Fruit fly (Drosophila melanogaster) whole organism, adult: Measurements from ENCODE around the gene CG42541.
"Not testable (repeated sequence)": the region's sequence is repeated elsewhere in the genome, so short reads cannot be mapped to it uniquely, and the experiment has no call there.

ENCODE experiments used
- CG11617 ChIP-seq: fragments of 200-800 bp; sonication (Bioruptor generic); optimal IDR thresholded peaks from 2 replicates; lab custom pipeline; 2017; ENCODE audit warnings: mild to moderate bottlenecking, missing biosample characterization, missing genetic modification reagents, missing genetic modification characterization
- CG12768 ChIP-seq: fragments of 200-800 bp; sonication (Bioruptor generic); optimal IDR thresholded peaks from 2 replicates; lab custom pipeline; 2017; ENCODE audit warnings: missing biosample characterization, missing genetic modification characterization, mild to moderate bottlenecking, moderate library complexity, missing genetic modification reagents
- CG14711 ChIP-seq: fragments of 200-800 bp; sonication (Bioruptor generic); optimal IDR thresholded peaks from 2 replicates; lab custom pipeline; 2018; ENCODE audit warnings: missing biosample characterization, mild to moderate bottlenecking, missing genetic modification characterization, moderate library complexity
- CG1620 ChIP-seq: fragments of 200-800 bp; sonication (Bioruptor generic); optimal IDR thresholded peaks from 2 replicates; lab custom pipeline; 2016; ENCODE audit warnings: missing biosample characterization, missing genetic modification characterization
- CG33017 ChIP-seq: fragments of 200-800 bp; sonication (Bioruptor generic); optimal IDR thresholded peaks from 2 replicates; lab custom pipeline; 2018; ENCODE audit warnings: missing biosample characterization, mild to moderate bottlenecking, missing genetic modification characterization, moderate library complexity
- CG5204 ChIP-seq: fragments of 200-800 bp; sonication (Bioruptor generic); optimal IDR thresholded peaks from 2 replicates; lab custom pipeline; 2016; ENCODE audit warnings: missing biosample characterization, missing genetic modification characterization
- CG7045 ChIP-seq: fragments of 200-800 bp; sonication (Bioruptor generic); optimal IDR thresholded peaks from 2 replicates; lab custom pipeline; 2017; ENCODE audit warnings: missing biosample characterization, mild to moderate bottlenecking, missing genetic modification characterization
- CG7101 ChIP-seq: fragments of 200-800 bp; sonication (Bioruptor generic); optimal IDR thresholded peaks from 2 replicates; lab custom pipeline; 2018; ENCODE audit warnings: missing biosample characterization, mild to moderate bottlenecking, missing genetic modification characterization, moderate library complexity
- Clk ChIP-seq: fragments of 200-800 bp; sonication (Bioruptor generic); optimal IDR thresholded peaks from 2 replicates; lab custom pipeline; 2017; ENCODE audit warnings: missing biosample characterization, missing genetic modification characterization
- Crg-1 ChIP-seq: fragments of 200-800 bp; sonication (Bioruptor generic); optimal IDR thresholded peaks from 2 replicates; lab custom pipeline; 2016; ENCODE audit warnings: missing biosample characterization, missing genetic modification characterization
- Hr96 ChIP-seq: fragments of 200-800 bp; sonication (Bioruptor generic); optimal IDR thresholded peaks from 2 replicates; lab custom pipeline; 2016; ENCODE audit warnings: missing biosample characterization, missing genetic modification characterization
- Mnt ChIP-seq: fragments of 200-800 bp; sonication (Bioruptor generic); optimal IDR thresholded peaks from 2 replicates; lab custom pipeline; 2016; ENCODE audit warnings: missing biosample characterization, mild to moderate bottlenecking, missing genetic modification characterization
- bab1 ChIP-seq: fragments of 200-800 bp; sonication (Bioruptor generic); optimal IDR thresholded peaks from 3 replicates; lab custom pipeline; 2019; ENCODE audit warnings: missing biosample characterization, mild to moderate bottlenecking, missing genetic modification characterization, moderate library complexity
- cic ChIP-seq: fragments of 200-800 bp; sonication (Bioruptor generic); optimal IDR thresholded peaks from 2 replicates; lab custom pipeline; 2017; ENCODE audit warnings: missing biosample characterization, mild to moderate bottlenecking, missing genetic modification characterization, moderate library complexity
- cnc ChIP-seq, 2 experiments: fragments of >200 bp; optimal IDR thresholded peaks; 2 replicates each; lab custom pipeline; 2017
- kay ChIP-seq: fragments of 200-800 bp; sonication (Bioruptor generic); peaks from one replicate; lab custom pipeline; 2016; ENCODE audit warnings: missing biosample characterization, missing genetic modification characterization, borderline replicate concordance
- ovo ChIP-seq: fragments of 200-800 bp; sonication (Bioruptor generic); optimal IDR thresholded peaks from 2 replicates; lab custom pipeline; 2016; ENCODE audit warnings: missing biosample characterization, missing genetic modification characterization
- pad ChIP-seq: fragments of 200-800 bp; sonication (Bioruptor generic); optimal IDR thresholded peaks from 3 replicates; lab custom pipeline; 2017; ENCODE audit warnings: missing biosample characterization, missing genetic modification characterization, mild to moderate bottlenecking, moderate library complexity, missing genetic modification reagents
- tj ChIP-seq: fragments of 200-800 bp; sonication (Bioruptor generic); optimal IDR thresholded peaks from 3 replicates; lab custom pipeline; 2017; ENCODE audit warnings: missing biosample characterization, mild to moderate bottlenecking, missing genetic modification characterization, moderate library complexity
- toe ChIP-seq: fragments of 200-800 bp; sonication (Bioruptor generic); optimal IDR thresholded peaks from 2 replicates; lab custom pipeline; 2016; ENCODE audit warnings: missing biosample characterization, missing genetic modification characterization

CG42541 gene

dm6 chrX:3948889-3949288, 18.5 kb upstream of the CG42541 start, which contains the start of gene Vap33:
TSS of gene Vap33 (plus strand) at chrX:3948975.
- TF ChIP-seq CG14711 (tag; lab: Kevin White, UChicago) (no peak), Crg-1 (GFP tag; lab: Kevin White, UChicago) (no peak), CG7045 (GFP tag; lab: Kevin White, UChicago) (no peak), ovo (no peak), CG11617 (GFP tag; lab: Kevin White, UChicago) (no peak), CG33017 (no peak), Hr96 (GFP tag; lab: Kevin White, UChicago) (no peak), tj (GFP tag; lab: Kevin White, UChicago) (no peak), toe (GFP tag; lab: Kevin White, UChicago) (no peak), CG7101 (tag; lab: Kevin White, UChicago) (no peak), bab1 (no peak), Mnt (GFP tag; lab: Kevin White, UChicago) (no peak), kay (GFP tag; lab: Kevin White, UChicago) (no peak), CG5204 (GFP tag; lab: Kevin White, UChicago) (no peak), CG1620 (no peak), CG12768 (no peak), cnc (optimal IDR thresholded peaks at IDR 0.05; lab: Kevin White, UChicago) (no peak), cic (GFP tag; lab: Kevin White, UChicago) (no peak)

dm6 chrX:3944743-3945142, 14.4 kb upstream of the CG42541 start, which contains the start of gene Gem4c:
TSS of gene Gem4c (plus strand) at chrX:3945043.
- not testable (repeated sequence) for TF ChIP-seq CG7045 (GFP tag; lab: Kevin White, UChicago); CG33017; Hr96 (GFP tag; lab: Kevin White, UChicago)

dm6 chrX:3940547-3940946, 10.2 kb upstream of the CG42541 start, which contains the start of gene Gem4b:
TSS of gene Gem4b (plus strand) at chrX:3940847.
- not testable (repeated sequence) for TF ChIP-seq CG5204 (GFP tag; lab: Kevin White, UChicago); Mnt (GFP tag; lab: Kevin White, UChicago); CG1620

- peak; percentile 77 for TF ChIP-seq kay (GFP tag; lab: Kevin White, UChicago)
- TF ChIP-seq bab1 = no peak
- TF ChIP-seq CG12768 = no peak
- no peak for TF ChIP-seq cic (GFP tag; lab: Kevin White, UChicago)
- TF ChIP-seq toe (GFP tag; lab: Kevin White, UChicago) = no peak
- no peak for TF ChIP-seq CG11617 (GFP tag; lab: Kevin White, UChicago)
- no peak for TF ChIP-seq CG14711 (tag; lab: Kevin White, UChicago)
Measured at dm6 chrX:3936174-3936573, 5.8 kb upstream of the CG42541 start, which contains the start of the genes CG2938 and Glos. TSS of gene CG2938 (minus strand) at chrX:3936469. TSS of gene Glos (plus strand) at chrX:3936517.

dm6 chrX:3931669-3932068, 1.3 kb upstream of the CG42541 start:
- peak; percentile 14 for TF ChIP-seq CG7045 (GFP tag; lab: Kevin White, UChicago)
- TF ChIP-seq Clk (GFP tag; lab: Kevin White, UChicago) = no peak
- TF ChIP-seq CG33017 = peak; percentile 16
- no peak for TF ChIP-seq CG14711 (tag; lab: Kevin White, UChicago)
- TF ChIP-seq kay (GFP tag; lab: Kevin White, UChicago) = peak; percentile 4
- no peak for TF ChIP-seq CG7101 (tag; lab: Kevin White, UChicago)

- TF ChIP-seq cic (GFP tag; lab: Kevin White, UChicago) = no peak
Measured at dm6 chrX:3928520-3928919, 1.9 kb downstream of the CG42541 start.

dm6 chrX:3901926-3902325, 28.5 kb downstream of the CG42541 start:
- TF ChIP-seq CG7045 (GFP tag; lab: Kevin White, UChicago) (no peak), toe (GFP tag; lab: Kevin White, UChicago) (no peak), CG7101 (tag; lab: Kevin White, UChicago) (no peak), bab1 (no peak), Hr96 (GFP tag; lab: Kevin White, UChicago) (no peak), CG11617 (GFP tag; lab: Kevin White, UChicago) (no peak), CG5204 (GFP tag; lab: Kevin White, UChicago) (no peak), cic (GFP tag; lab: Kevin White, UChicago) (no peak), kay (GFP tag; lab: Kevin White, UChicago) (no peak), pad (GFP tag; lab: Kevin White, UChicago) (no peak), Crg-1 (GFP tag; lab: Kevin White, UChicago) (no peak), CG33017 (no peak), CG12768 (no peak), CG1620 (no peak), cnc (optimal IDR thresholded peaks at IDR 0.05; lab: Kevin White, UChicago) (no peak), CG14711 (tag; lab: Kevin White, UChicago) (no peak), ovo (no peak), tj (GFP tag; lab: Kevin White, UChicago) (no peak), Clk (GFP tag; lab: Kevin White, UChicago) (no peak), Mnt (GFP tag; lab: Kevin White, UChicago) (no peak)
